Worm (Caenorhabditis elegans) whole organism, late embryonic: ENCODE measurements around the gene Y55F3C.17.

Experiments used
- ceh-22 ChIP-seq: sonication (generic microtip); optimal IDR thresholded peaks from 2 replicates; lab custom pipeline; 2017; ENCODE audit warnings: missing biosample characterization, missing genetic modification characterization
- ceh-31 ChIP-seq: sonication (generic microtip); optimal IDR thresholded peaks from 2 replicates; lab custom pipeline; 2016; ENCODE audit warnings: missing genetic modification characterization, missing compliant biosample characterization
- ceh-45 ChIP-seq: fragments of 200-800 bp; sonication (Bioruptor generic); IDR thresholded peaks from 2 replicates; pipeline ENCODE4 v1.3.6; 2022; ENCODE audit warnings: missing genetic modification reagents, missing genetic modification characterization, missing compliant biosample characterization
- dmd-4 ChIP-seq: sonication (generic microtip); optimal IDR thresholded peaks from 2 replicates; lab custom pipeline; 2016; ENCODE audit warnings: borderline replicate concordance, missing genetic modification characterization, missing compliant biosample characterization
- fkh-10 ChIP-seq: fragments of 150-350 bp; optimal IDR thresholded peaks from 2 replicates; lab custom pipeline; 2014; ENCODE audit warnings: missing biosample characterization, missing genetic modification reagents, missing genetic modification characterization
- fkh-6 ChIP-seq: sonication (generic microtip); optimal IDR thresholded peaks from 2 replicates; lab custom pipeline; 2016; ENCODE audit warnings: missing genetic modification characterization, missing compliant biosample characterization
- hlh-13 ChIP-seq: fragments of 200-800 bp; sonication (Bioruptor generic); optimal IDR thresholded peaks from 2 replicates; lab custom pipeline; 2018; ENCODE audit warnings: mild to moderate bottlenecking, missing genetic modification characterization, missing compliant biosample characterization
- npax-4 ChIP-seq: sonication (generic microtip); optimal IDR thresholded peaks from 2 replicates; lab custom pipeline; 2016; ENCODE audit warnings: missing genetic modification characterization, missing compliant biosample characterization
- odd-2 ChIP-seq: sonication (generic microtip); optimal IDR thresholded peaks from 2 replicates; lab custom pipeline; 2017; ENCODE audit warnings: antibody characterized with exemption, mild to moderate bottlenecking, missing genetic modification characterization, missing compliant biosample characterization
- pag-3 ChIP-seq: sonication (generic microtip); optimal IDR thresholded peaks from 2 replicates; lab custom pipeline; 2016; ENCODE audit warnings: missing compliant biosample characterization, missing genetic modification characterization, borderline replicate concordance
- pha-4 ChIP-seq: fragments of 150-350 bp; optimal IDR thresholded peaks from 2 replicates; lab custom pipeline; 2018; ENCODE audit warnings: missing biosample characterization, missing genetic modification reagents, missing genetic modification characterization
- sox-2 ChIP-seq: fragments of 200-800 bp; sonication (Bioruptor generic); IDR thresholded peaks from 2 replicates; pipeline ENCODE4 v1.3.6; 2022; ENCODE audit warnings: missing genetic modification reagents, missing genetic modification characterization, missing compliant biosample characterization
- tbx-2 ChIP-seq: sonication (generic microtip); optimal IDR thresholded peaks from 2 replicates; lab custom pipeline; 2016; ENCODE audit warnings: missing genetic modification characterization, missing compliant biosample characterization

ce11 chrIV:684748-685147, 13.5 kb downstream of the Y55F3C.17 start:
- no peak for TF ChIP-seq fkh-10 (GFP tag; lab: Kevin White, UChicago)
- TF ChIP-seq ceh-31 (tag; lab: Kevin White, UChicago), result no peak
- no peak for TF ChIP-seq pha-4
- TF ChIP-seq sox-2 (GFP tag; lab: Robert Waterston, UW), result no peak
- TF ChIP-seq odd-2 (tag; lab: Kevin White, UChicago), result no peak
- TF ChIP-seq ceh-45, result no peak
- no peak for TF ChIP-seq ceh-22 (tag; lab: Kevin White, UChicago)
- TF ChIP-seq hlh-13 (GFP tag; lab: Kevin White, UChicago), result no peak
- no peak for TF ChIP-seq fkh-6 (tag; lab: Kevin White, UChicago)
- TF ChIP-seq pag-3, result no peak
- TF ChIP-seq npax-4 (tag; lab: Kevin White, UChicago), result no peak
- TF ChIP-seq tbx-2 (tag; lab: Kevin White, UChicago), result no peak
- TF ChIP-seq dmd-4 (tag; lab: Kevin White, UChicago), result no peak
